Fruit fly (Drosophila melanogaster) whole organism, prepupa: ENCODE data around the gene CG14684.

Experiments
- Blimp-1 ChIP-seq: fragments of 200-800 bp; sonication (Bioruptor generic); optimal IDR thresholded peaks from 3 replicates; lab custom pipeline; 2017; ENCODE audit warnings: missing biosample characterization, missing genetic modification characterization, mild to moderate bottlenecking, moderate library complexity, missing genetic modification reagents
- CG10631 ChIP-seq: fragments of 200-800 bp; sonication (Bioruptor generic); optimal IDR thresholded peaks from 2 replicates; lab custom pipeline; 2016; ENCODE audit warnings: missing biosample characterization, missing genetic modification characterization
- CG10669 ChIP-seq: fragments of 200-800 bp; sonication (Bioruptor generic); optimal IDR thresholded peaks from 3 replicates; lab custom pipeline; 2018; ENCODE audit warnings: missing biosample characterization, mild to moderate bottlenecking, missing genetic modification characterization, moderate library complexity
- CG11294 ChIP-seq: fragments of 200-800 bp; sonication (Bioruptor generic); IDR thresholded peaks from 2 replicates; pipeline ENCODE4 v1.3.6; 2022; ENCODE audit warnings: missing biosample characterization, missing genetic modification characterization
- CG11762 ChIP-seq: fragments of 200-800 bp; sonication (Bioruptor generic); optimal IDR thresholded peaks from 3 replicates; lab custom pipeline; 2016; ENCODE audit warnings: missing biosample characterization, missing genetic modification characterization; ENCODE audit not compliant: insufficient read depth
- CG11902 ChIP-seq: fragments of 200-800 bp; sonication (Bioruptor generic); optimal IDR thresholded peaks from 3 replicates; lab custom pipeline; 2016; ENCODE audit warnings: missing biosample characterization, missing genetic modification characterization
- CG15336 ChIP-seq: fragments of 200-800 bp; sonication (Bioruptor generic); IDR thresholded peaks from 2 replicates; pipeline ENCODE4 v1.3.6; 2022; ENCODE audit warnings: missing biosample characterization, missing genetic modification characterization
- CG16779 ChIP-seq: fragments of 200-800 bp; sonication (Bioruptor generic); optimal IDR thresholded peaks from 3 replicates; lab custom pipeline; 2017; ENCODE audit warnings: missing biosample characterization, mild to moderate bottlenecking, missing genetic modification characterization
- CG3032 ChIP-seq: fragments of 200-800 bp; optimal IDR thresholded peaks from 2 replicates; lab custom pipeline; 2019; ENCODE audit warnings: missing biosample characterization, mild to moderate bottlenecking, missing genetic modification characterization, moderate library complexity
- CG31627 ChIP-seq: fragments of 200-800 bp; sonication (Bioruptor generic); optimal IDR thresholded peaks from 3 replicates; lab custom pipeline; 2016; ENCODE audit warnings: missing biosample characterization, missing genetic modification characterization
- CG34406 ChIP-seq: fragments of 200-800 bp; sonication (Bioruptor generic); optimal IDR thresholded peaks from 3 replicates; lab custom pipeline; 2016; ENCODE audit warnings: missing biosample characterization, missing genetic modification characterization
- CG3919 ChIP-seq: fragments of 200-800 bp; sonication (Bioruptor generic); optimal IDR thresholded peaks from 3 replicates; lab custom pipeline; 2016; ENCODE audit warnings: missing biosample characterization, missing genetic modification characterization
- CG6163 ChIP-seq: fragments of 200-800 bp; sonication (Bioruptor generic); IDR thresholded peaks from 3 replicates; pipeline ENCODE4 v1.3.6; 2022; ENCODE audit warnings: missing biosample characterization, missing genetic modification characterization
- CG6276 ChIP-seq: fragments of 200-800 bp; sonication (Bioruptor generic); optimal IDR thresholded peaks from 2 replicates; lab custom pipeline; 2017; ENCODE audit warnings: missing biosample characterization, mild to moderate bottlenecking, missing genetic modification characterization
- CG6792 ChIP-seq: fragments of 200-800 bp; sonication (Bioruptor generic); optimal IDR thresholded peaks from 3 replicates; lab custom pipeline; 2016; ENCODE audit warnings: missing biosample characterization, missing genetic modification characterization
- CG6808 ChIP-seq: fragments of 200-800 bp; sonication (Bioruptor generic); optimal IDR thresholded peaks from 3 replicates; lab custom pipeline; 2017; ENCODE audit warnings: missing biosample characterization, missing genetic modification characterization, mild to moderate bottlenecking, moderate library complexity, missing genetic modification reagents
- CG7368 ChIP-seq: fragments of 200-800 bp; sonication (Bioruptor generic); optimal IDR thresholded peaks from 3 replicates; lab custom pipeline; 2016; ENCODE audit warnings: missing biosample characterization, missing genetic modification characterization
- CG8632 ChIP-seq: fragments of 200-800 bp; sonication (Bioruptor generic); optimal IDR thresholded peaks from 3 replicates; lab custom pipeline; 2016; ENCODE audit warnings: missing biosample characterization, missing genetic modification characterization
- Eip75B ChIP-seq: fragments of 200-800 bp; sonication (Bioruptor generic); optimal IDR thresholded peaks from 3 replicates; lab custom pipeline; 2016; ENCODE audit warnings: missing biosample characterization, missing genetic modification characterization
- Eip78C ChIP-seq: fragments of 200-800 bp; sonication (Bioruptor generic); peaks from one replicate; lab custom pipeline; 2016; ENCODE audit warnings: missing biosample characterization, missing genetic modification characterization
- Eip93F ChIP-seq: fragments of 200-800 bp; sonication (Bioruptor generic); optimal IDR thresholded peaks from 2 replicates; lab custom pipeline; 2016; ENCODE audit warnings: missing biosample characterization, mild to moderate bottlenecking, missing genetic modification characterization
- Ets21C ChIP-seq: fragments of 200-800 bp; sonication (Bioruptor generic); optimal IDR thresholded peaks from 3 replicates; lab custom pipeline; 2016; ENCODE audit warnings: missing biosample characterization, missing genetic modification characterization
- Ets96B ChIP-seq: fragments of 200-800 bp; optimal IDR thresholded peaks from 2 replicates; lab custom pipeline; 2019; ENCODE audit warnings: missing biosample characterization, mild to moderate bottlenecking, missing genetic modification characterization, moderate library complexity
- Hr39 ChIP-seq: fragments of 200-800 bp; sonication (Bioruptor generic); optimal IDR thresholded peaks from 2 replicates; lab custom pipeline; 2016; ENCODE audit warnings: missing biosample characterization, missing genetic modification characterization
- Hr4 ChIP-seq: fragments of 200-800 bp; sonication (Bioruptor generic); optimal IDR thresholded peaks from 3 replicates; lab custom pipeline; 2016; ENCODE audit warnings: missing biosample characterization, missing genetic modification characterization
- Lpt ChIP-seq: fragments of 200-800 bp; sonication (Bioruptor generic); optimal IDR thresholded peaks from 3 replicates; lab custom pipeline; 2016; ENCODE audit warnings: missing biosample characterization, missing genetic modification characterization
- Met ChIP-seq: fragments of 200-800 bp; sonication (Bioruptor generic); optimal IDR thresholded peaks from 3 replicates; lab custom pipeline; 2016; ENCODE audit warnings: missing biosample characterization, missing genetic modification characterization
- OdsH ChIP-seq: fragments of 200-800 bp; sonication (Bioruptor generic); optimal IDR thresholded peaks from 3 replicates; lab custom pipeline; 2016; ENCODE audit warnings: missing biosample characterization, missing genetic modification characterization
- Smox ChIP-seq: fragments of 200-800 bp; sonication (Bioruptor generic); optimal IDR thresholded peaks from 3 replicates; lab custom pipeline; 2016; ENCODE audit warnings: missing biosample characterization, missing genetic modification characterization
- Sox102F ChIP-seq: fragments of 200-800 bp; sonication (Bioruptor generic); optimal IDR thresholded peaks from 2 replicates; lab custom pipeline; 2016; ENCODE audit warnings: missing biosample characterization, mild to moderate bottlenecking, missing genetic modification characterization
- Sox15 ChIP-seq: fragments of 200-800 bp; sonication (Bioruptor generic); optimal IDR thresholded peaks from 3 replicates; lab custom pipeline; 2016; ENCODE audit warnings: missing biosample characterization, missing genetic modification characterization
- achi ChIP-seq: fragments of 200-800 bp; sonication (Bioruptor generic); optimal IDR thresholded peaks from 3 replicates; lab custom pipeline; 2016; ENCODE audit warnings: missing biosample characterization, missing genetic modification characterization
- cyc ChIP-seq: fragments of 200-800 bp; sonication (Bioruptor generic); optimal IDR thresholded peaks from 3 replicates; lab custom pipeline; 2016; ENCODE audit warnings: missing biosample characterization, missing genetic modification characterization
- dac ChIP-seq: fragments of 200-800 bp; sonication (Bioruptor generic); optimal IDR thresholded peaks from 2 replicates; lab custom pipeline; 2017; ENCODE audit warnings: missing biosample characterization, mild to moderate bottlenecking, missing genetic modification characterization
- dsx ChIP-seq: fragments of 200-800 bp; optimal IDR thresholded peaks from 3 replicates; lab custom pipeline; 2019; ENCODE audit warnings: missing biosample characterization, mild to moderate bottlenecking, missing genetic modification characterization, moderate library complexity; ENCODE audit not compliant: poor library complexity, severe bottlenecking
- esn ChIP-seq: fragments of 200-800 bp; sonication (Bioruptor generic); optimal IDR thresholded peaks from 2 replicates; lab custom pipeline; 2016; ENCODE audit warnings: missing biosample characterization, mild to moderate bottlenecking, missing genetic modification characterization, moderate library complexity
- fd59A ChIP-seq: fragments of 200-800 bp; sonication (Bioruptor generic); optimal IDR thresholded peaks from 2 replicates; lab custom pipeline; 2017; ENCODE audit warnings: missing biosample characterization, mild to moderate bottlenecking, missing genetic modification characterization, missing genetic modification reagents
- fd85E ChIP-seq: fragments of 200-800 bp; sonication (Bioruptor generic); optimal IDR thresholded peaks from 3 replicates; lab custom pipeline; 2016; ENCODE audit warnings: missing biosample characterization, missing genetic modification characterization
- fkh ChIP-seq: fragments of 200-800 bp; sonication (Bioruptor generic); optimal IDR thresholded peaks from 3 replicates; lab custom pipeline; 2017; ENCODE audit warnings: missing biosample characterization, mild to moderate bottlenecking, missing genetic modification characterization, moderate library complexity
- lz ChIP-seq: fragments of 200-800 bp; sonication (Bioruptor generic); optimal IDR thresholded peaks from 3 replicates; lab custom pipeline; 2016; ENCODE audit warnings: missing biosample characterization, missing genetic modification characterization
- net ChIP-seq: fragments of 200-800 bp; sonication (Bioruptor generic); optimal IDR thresholded peaks from 3 replicates; lab custom pipeline; 2016; ENCODE audit warnings: missing biosample characterization, missing genetic modification characterization
- pdm3 ChIP-seq: fragments of 200-800 bp; sonication (Bioruptor generic); optimal IDR thresholded peaks from 3 replicates; lab custom pipeline; 2016; ENCODE audit warnings: missing biosample characterization, missing genetic modification characterization
- salr ChIP-seq, 2 experiments: fragments of 200-800 bp; sonication (Bioruptor generic); optimal IDR thresholded peaks; 3 replicates each; lab custom pipeline; 2016 to 2018; ENCODE audit warnings: missing biosample characterization in 2 of 2, missing genetic modification characterization in 2 of 2, mild to moderate bottlenecking in 1 of 2
- svp ChIP-seq: fragments of 200-800 bp; sonication (Bioruptor generic); peaks from one replicate; lab custom pipeline; 2016; ENCODE audit warnings: missing biosample characterization, missing genetic modification characterization
- topi ChIP-seq: fragments of 200-800 bp; sonication (Bioruptor generic); optimal IDR thresholded peaks from 3 replicates; lab custom pipeline; 2016; ENCODE audit warnings: missing biosample characterization, missing genetic modification characterization
- vri ChIP-seq: fragments of 200-800 bp; sonication (Bioruptor generic); optimal IDR thresholded peaks from 3 replicates; lab custom pipeline; 2016; ENCODE audit warnings: missing biosample characterization, mild to moderate bottlenecking, missing genetic modification characterization

CG14684 gene

DNA sequence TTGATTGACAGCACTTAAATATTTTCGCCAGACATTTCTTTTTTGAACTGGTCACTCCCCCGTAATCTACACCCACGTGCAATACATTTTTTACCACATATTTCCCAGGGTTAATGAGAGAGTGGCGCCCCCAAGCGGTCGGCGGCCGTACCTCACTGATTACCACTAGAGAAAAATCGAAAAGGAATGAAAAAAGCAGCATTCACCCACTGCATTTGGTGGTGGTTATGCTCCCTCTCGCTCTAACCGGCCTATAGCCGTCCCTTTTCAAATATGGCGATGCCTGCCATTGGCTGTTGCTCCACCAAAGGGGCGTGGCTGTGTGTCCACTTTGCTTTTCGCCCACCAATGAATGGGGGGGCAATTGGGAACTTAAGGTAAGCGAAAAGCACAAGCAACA lies 41.8 kb upstream of the CG14684 start (continued):
- TF ChIP-seq Met (peak; percentile 52), Hr4 (GFP tag; lab: Kevin White, UChicago) (peak; percentile 42), Smox (no peak), CG3919 (GFP tag; lab: Kevin White, UChicago) (peak; percentile 73), CG6163 (GFP tag; lab: Robert Waterston, UW) (peak; percentile 84), achi (GFP tag; lab: Kevin White, UChicago) (no peak), Sox15 (GFP tag; lab: Kevin White, UChicago) (no peak), net (peak; percentile 51), Blimp-1 (no peak), Lpt (GFP tag; lab: Kevin White, UChicago) (peak; percentile 30), fd59A (GFP tag; lab: Kevin White, UChicago) (peak; percentile 40), dsx (GFP tag; lab: Kevin White, UChicago) (peak; percentile 9), fd85E (GFP tag; lab: Kevin White, UChicago) (no peak), fkh (GFP tag; lab: Kevin White, UChicago) (peak; percentile 13), CG11762 (GFP tag; lab: Kevin White, UChicago) (no peak), salr (GFP tag; optimal IDR thresholded peaks at IDR 0.05; lab: Kevin White, UChicago) (peak; percentile 19 to 28), svp (GFP tag; lab: Kevin White, UChicago) (no peak), CG3032 (tag; lab: Kevin White, UChicago) (peak; percentile 63), Ets21C (GFP tag; lab: Kevin White, UChicago) (no peak), CG11294 (GFP tag; lab: Robert Waterston, UW) (peak; percentile 44; the same call in 1 of the 2 replicates), CG7368 (GFP tag; lab: Kevin White, UChicago) (peak; percentile 42), CG8632 (GFP tag; lab: Kevin White, UChicago) (no peak), CG6276 (GFP tag; lab: Kevin White, UChicago) (peak; percentile 41), Eip78C (peak; percentile 83), topi (GFP tag; lab: Kevin White, UChicago) (peak; percentile 4), CG6792 (GFP tag; lab: Kevin White, UChicago) (no peak), esn (peak; percentile 28), Eip93F (no peak), CG34406 (GFP tag; lab: Kevin White, UChicago) (peak; percentile 34), CG11902 (no peak), vri (GFP tag; lab: Kevin White, UChicago) (no peak)

DNA sequence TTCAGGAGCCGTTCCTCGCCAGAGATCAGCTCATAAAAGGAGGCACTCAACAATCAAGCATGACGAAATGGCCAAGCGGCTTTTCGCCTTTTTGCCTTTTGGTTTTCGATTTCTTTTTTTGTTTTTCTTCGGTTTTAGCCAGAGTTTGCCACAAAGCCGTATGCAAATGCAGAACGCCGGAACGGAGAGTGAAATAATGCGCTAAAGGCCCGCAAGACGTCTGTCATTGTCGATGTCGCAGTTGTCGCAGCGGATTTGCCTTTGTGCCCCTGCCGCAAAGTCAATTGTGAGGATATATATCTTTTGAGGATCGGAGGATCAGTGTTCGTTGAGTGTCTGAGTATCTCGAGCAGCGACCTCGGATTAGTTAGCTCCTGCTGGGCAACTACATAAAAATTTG lies 38.8 kb upstream of the CG14684 start:
- TF ChIP-seq CG11902 (no peak), CG8632 (GFP tag; lab: Kevin White, UChicago) (no peak), achi (GFP tag; lab: Kevin White, UChicago) (no peak), dac (GFP tag; lab: Kevin White, UChicago) (no peak), CG7368 (GFP tag; lab: Kevin White, UChicago) (no peak), CG16779 (tag; lab: Kevin White, UChicago) (no peak), Eip93F (no peak), Ets21C (GFP tag; lab: Kevin White, UChicago) (no peak), CG6163 (GFP tag; lab: Robert Waterston, UW) (no peak), Ets96B (tag; lab: Kevin White, UChicago) (no peak), lz (no peak), Lpt (GFP tag; lab: Kevin White, UChicago) (no peak), esn (no peak), fkh (GFP tag; lab: Kevin White, UChicago) (no peak), CG10669 (no peak), Eip75B (GFP tag; lab: Kevin White, UChicago) (no peak)

DNA sequence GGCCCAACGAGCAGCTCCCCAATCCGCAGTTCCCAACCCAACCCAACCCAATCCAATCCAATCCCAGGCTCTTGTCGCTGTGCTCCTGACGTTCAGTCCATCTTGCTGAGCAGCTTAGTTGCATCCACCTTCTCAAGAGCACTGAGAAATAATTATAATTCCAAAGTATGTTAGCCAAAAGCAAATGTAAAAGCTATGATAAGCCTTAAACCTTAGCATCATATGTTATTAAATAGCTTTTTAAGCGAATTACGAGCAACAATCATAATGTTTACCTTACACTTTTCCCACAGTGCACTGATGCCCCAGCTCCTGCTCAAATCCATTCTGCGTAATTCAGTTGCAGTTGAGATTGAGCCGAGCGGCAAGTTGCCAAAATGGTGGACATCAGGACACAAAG lies 36.8 kb upstream of the CG14684 start:
- TF ChIP-seq CG15336 (GFP tag; lab: Robert Waterston, UW) (no peak), cyc (GFP tag; lab: Kevin White, UChicago) (peak; percentile 15), lz (peak; percentile 23), Eip78C (peak; percentile 51), Ets96B (tag; lab: Kevin White, UChicago) (peak; percentile 28), svp (GFP tag; lab: Kevin White, UChicago) (peak; percentile 80), Smox (peak; percentile 10), topi (GFP tag; lab: Kevin White, UChicago) (peak; percentile 39), dsx (GFP tag; lab: Kevin White, UChicago) (peak; percentile 25), OdsH (GFP tag; lab: Kevin White, UChicago) (peak; percentile 11), achi (GFP tag; lab: Kevin White, UChicago) (no peak), CG10669 (peak; percentile 0), CG6276 (GFP tag; lab: Kevin White, UChicago) (no peak), fd59A (GFP tag; lab: Kevin White, UChicago) (no peak), CG3032 (tag; lab: Kevin White, UChicago) (peak; percentile 0), CG31627 (GFP tag; lab: Kevin White, UChicago) (peak; percentile 14), Met (peak; percentile 43), Sox102F (GFP tag; lab: Kevin White, UChicago) (peak; percentile 24), CG6808 (GFP tag; lab: Kevin White, UChicago) (no peak), esn (peak; percentile 36), CG10631 (GFP tag; lab: Kevin White, UChicago) (peak; percentile 3), Ets21C (GFP tag; lab: Kevin White, UChicago) (no peak), pdm3 (GFP tag; lab: Kevin White, UChicago) (no peak), Hr39 (GFP tag; lab: Kevin White, UChicago) (peak; percentile 36)
